Fruit fly (Drosophila melanogaster) whole organism, larva: ENCODE measurements around the gene CG3842.
"Not testable (repeated sequence)": the region's sequence is repeated elsewhere in the genome, so short reads cannot be mapped to it uniquely, and the experiment has no call there.

Experiments used
- noc ChIP-seq: fragments of 200-800 bp; sonication (Bioruptor generic); optimal IDR thresholded peaks from 3 replicates; lab custom pipeline; 2019; ENCODE audit warnings: missing biosample characterization, mild to moderate bottlenecking, missing genetic modification characterization, moderate library complexity

CG3842 gene

dm6 chrX:6352769-6353612 lies 15.4 kb downstream of the CG3842 start:
- TF ChIP-seq noc (tag; lab: Kevin White, UChicago) = no peak

- TF ChIP-seq noc (tag; lab: Kevin White, UChicago) = peak; percentile 75
These were observed 16.0 kb downstream of the CG3842 start for dm6 chrX:6353613-6353986.

- no peak for TF ChIP-seq noc (tag; lab: Kevin White, UChicago)
These were observed 16.6 kb downstream of the CG3842 start for dm6 chrX:6354163-6354562.

dm6 chrX:6355090-6355679 lies 17.6 kb downstream of the CG3842 start:
- peak; percentile 38 for TF ChIP-seq noc (tag; lab: Kevin White, UChicago)

- TF ChIP-seq noc (tag; lab: Kevin White, UChicago) = peak; percentile 29
These were observed 19.3 kb downstream of the CG3842 start for dm6 chrX:6356748-6357397.

dm6 chrX:6357456-6358007 lies 20.0 kb downstream of the CG3842 start:
- no peak for TF ChIP-seq noc (tag; lab: Kevin White, UChicago)

dm6 chrX:6358198-6358597 lies 20.6 kb downstream of the CG3842 start:
- no peak for TF ChIP-seq noc (tag; lab: Kevin White, UChicago)

dm6 chrX:6361215-6361614 lies 23.7 kb downstream of the CG3842 start:
- no peak for TF ChIP-seq noc (tag; lab: Kevin White, UChicago)

- TF ChIP-seq noc (tag; lab: Kevin White, UChicago) = no peak
These were observed 28.2 kb downstream of the CG3842 start, which contains the start of the genes swa and Marf for dm6 chrX:6365632-6366356. Gene swa, minus strand, starts transcription at chrX:6365708. Gene Marf, plus strand, starts transcription at chrX:6365949.

dm6 chrX:6366357-6366691 lies 28.8 kb downstream of the CG3842 start:
- peak; percentile 95 for TF ChIP-seq noc (tag; lab: Kevin White, UChicago)

dm6 chrX:6372769-6373197 lies 35.2 kb downstream of the CG3842 start, which contains the start of gene PpV:
Gene PpV, minus strand, starts transcription at chrX:6372915.
- TF ChIP-seq noc (tag; lab: Kevin White, UChicago) = no peak

dm6 chrX:6375636-6376035 lies 38.1 kb downstream of the CG3842 start:
- TF ChIP-seq noc (tag; lab: Kevin White, UChicago) = no peak

- no peak for TF ChIP-seq noc (tag; lab: Kevin White, UChicago)
These were observed 39.2 kb downstream of the CG3842 start for dm6 chrX:6376748-6377147.

- TF ChIP-seq noc (tag; lab: Kevin White, UChicago) = not testable (repeated sequence)
These were observed 46.4 kb downstream of the CG3842 start, which contains the start of gene CG33664 for dm6 chrX:6383920-6384319. Gene CG33664, plus strand, starts transcription at chrX:6384220.
